Fruit fly (Drosophila melanogaster) whole organism, larva: ENCODE results near the gene Best1.

Source experiments
- noc ChIP-seq: fragments of 200-800 bp; sonication (Bioruptor generic); optimal IDR thresholded peaks from 3 replicates; lab custom pipeline; 2019; ENCODE audit warnings: missing biosample characterization, mild to moderate bottlenecking, missing genetic modification characterization, moderate library complexity

Best1 gene

dm6 chr3R:10133419-10134340 is 36.6 kb downstream of the Best1 start:
- no peak for TF ChIP-seq noc (tag; lab: Kevin White, UChicago)

dm6 chr3R:10132906-10133416 is 37.3 kb downstream of the Best1 start:
- TF ChIP-seq noc (tag; lab: Kevin White, UChicago): peak; percentile 22

dm6 chr3R:10130975-10131529 is 39.2 kb downstream of the Best1 start:
- TF ChIP-seq noc (tag; lab: Kevin White, UChicago): no peak

dm6 chr3R:10130091-10130490 is 40.2 kb downstream of the Best1 start:
- TF ChIP-seq noc (tag; lab: Kevin White, UChicago): peak; percentile 72

- no peak for TF ChIP-seq noc (tag; lab: Kevin White, UChicago)
Measured at dm6 chr3R:10125477-10125876, 44.8 kb downstream of the Best1 start, which contains the start of gene knk. Gene knk, minus strand, starts transcription at chr3R:10125664.

- no peak for TF ChIP-seq noc (tag; lab: Kevin White, UChicago)
Measured at dm6 chr3R:10124764-10125163, 45.5 kb downstream of the Best1 start.

- no peak for TF ChIP-seq noc (tag; lab: Kevin White, UChicago)
Measured at dm6 chr3R:10121266-10121904, 48.9 kb downstream of the Best1 start, which contains the start of the genes gammaSnap2 and ATPsynepsilonL. Gene gammaSnap2, minus strand, starts transcription at chr3R:10121400. Gene ATPsynepsilonL, plus strand, starts transcription at chr3R:10121773.

DNA sequence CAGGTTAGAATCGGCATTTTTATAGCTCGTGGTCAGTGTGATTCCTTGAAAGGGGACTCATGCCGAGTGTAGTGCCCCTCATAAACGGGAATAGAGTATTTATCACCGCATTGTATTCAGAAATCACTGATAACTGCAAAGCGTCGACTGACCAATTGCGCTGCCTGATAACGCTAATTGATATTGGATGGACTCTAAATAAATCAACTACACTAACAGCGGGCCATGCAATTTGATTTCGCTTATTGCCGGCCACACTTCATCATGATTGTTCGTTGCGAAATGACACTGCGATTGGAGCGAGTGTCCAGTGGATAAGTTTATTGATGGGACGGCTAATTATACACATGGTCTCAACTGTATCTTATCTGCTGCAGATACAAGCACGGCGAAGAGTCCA is 50.7 kb downstream of the Best1 start:
- TF ChIP-seq noc (tag; lab: Kevin White, UChicago): peak; percentile 87

dm6 chr3R:10115797-10116196 is 54.5 kb downstream of the Best1 start:
- TF ChIP-seq noc (tag; lab: Kevin White, UChicago): no peak

- TF ChIP-seq noc (tag; lab: Kevin White, UChicago): peak; percentile 55
Measured at dm6 chr3R:10114915-10115534, 55.3 kb downstream of the Best1 start.

DNA sequence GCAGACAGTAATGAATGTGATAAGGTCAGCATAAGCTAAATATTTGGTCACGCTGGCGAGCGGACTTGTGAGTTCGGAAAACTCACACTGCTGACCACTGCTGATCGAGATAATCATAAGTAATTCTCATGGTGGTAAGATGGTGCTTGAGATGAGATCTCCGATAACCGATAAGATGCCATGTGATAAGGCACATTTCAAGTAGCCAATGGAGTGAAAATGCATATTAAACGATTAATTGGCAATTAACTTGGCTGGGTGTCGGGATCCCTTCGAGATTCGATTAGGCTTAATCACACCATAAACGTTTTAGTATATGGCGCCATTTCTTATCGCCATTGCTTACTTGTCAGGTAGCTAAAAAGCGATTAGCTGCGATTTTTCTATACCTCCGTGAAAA is 56.5 kb downstream of the Best1 start:
- TF ChIP-seq noc (tag; lab: Kevin White, UChicago): no peak

DNA sequence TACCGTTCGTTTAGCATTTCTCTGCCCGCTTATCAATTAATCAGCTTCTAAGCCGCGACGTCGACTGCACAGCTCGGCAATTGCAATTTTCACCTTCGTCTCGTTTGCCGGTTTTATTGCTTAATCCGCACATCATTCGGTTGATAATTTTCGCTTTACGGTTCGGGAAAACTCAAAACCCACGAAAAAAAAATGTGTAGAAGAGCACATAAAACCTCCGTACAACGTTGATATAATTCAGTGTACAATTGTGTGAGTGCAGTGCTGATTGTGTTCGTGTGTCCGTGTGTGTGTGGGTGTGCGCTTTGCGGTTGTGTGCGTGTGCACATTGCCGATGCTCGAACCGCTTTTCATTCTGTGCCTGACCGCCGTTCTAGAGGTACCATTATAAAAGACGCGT is 58.1 kb downstream of the Best1 start, which contains the start of gene CAH7:
TSS of gene CAH7 (plus strand) at position 43 of the 400 bp plus-strand sequence.
- TF ChIP-seq noc (tag; lab: Kevin White, UChicago): no peak

- no peak for TF ChIP-seq noc (tag; lab: Kevin White, UChicago)
Measured at dm6 chr3R:10111815-10112185, 58.5 kb downstream of the Best1 start.
